Worm (Caenorhabditis elegans) whole organism, L2 larva: ENCODE results near the gene cwf-19L2.

Source experiments
- C34F6.9 ChIP-seq: fragments of 150-350 bp; optimal IDR thresholded peaks from 2 replicates; lab custom pipeline; 2014; ENCODE audit warnings: missing biosample characterization, missing genetic modification characterization
- F13H6.1 ChIP-seq: sonication (generic microtip); optimal IDR thresholded peaks from 2 replicates; lab custom pipeline; 2016; ENCODE audit warnings: missing genetic modification characterization, missing compliant biosample characterization
- R02D3.7 ChIP-seq: fragments of 150-350 bp; optimal IDR thresholded peaks from 2 replicates; lab custom pipeline; 2014; ENCODE audit warnings: missing biosample characterization, missing genetic modification characterization
- Y55F3AM.14 ChIP-seq: fragments of 200-800 bp; sonication (Bioruptor generic); optimal IDR thresholded peaks from 2 replicates; lab custom pipeline; 2018; ENCODE audit warnings: mild to moderate bottlenecking, missing genetic modification characterization, missing compliant biosample characterization
- ZK546.5 ChIP-seq: sonication (generic microtip); optimal IDR thresholded peaks from 2 replicates; lab custom pipeline; 2017; ENCODE audit warnings: missing biosample characterization, missing genetic modification characterization
- alr-1 ChIP-seq: fragments of 150-350 bp; optimal IDR thresholded peaks from 2 replicates; lab custom pipeline; 2014; ENCODE audit warnings: missing biosample characterization, missing genetic modification characterization
- aly-2 ChIP-seq: fragments of 150-350 bp; optimal IDR thresholded peaks from 2 replicates; lab custom pipeline; 2014; ENCODE audit warnings: missing biosample characterization, missing genetic modification characterization
- ama-1 ChIP-seq: fragments of 150-350 bp; optimal IDR thresholded peaks from 2 replicates; lab custom pipeline; 2018; ENCODE audit warnings: inconsistent platforms
- blmp-1 ChIP-seq: sonication (generic microtip); optimal IDR thresholded peaks from 2 replicates; lab custom pipeline; 2017; ENCODE audit warnings: missing genetic modification characterization, mild to moderate bottlenecking, missing compliant biosample characterization, antibody characterized with exemption, moderate library complexity; ENCODE audit not compliant: insufficient read depth
- ceh-16 ChIP-seq: fragments of 150-350 bp; optimal IDR thresholded peaks from 2 replicates; lab custom pipeline; 2014; ENCODE audit warnings: missing biosample characterization, missing genetic modification characterization
- ceh-82 ChIP-seq: fragments of 150-350 bp; optimal IDR thresholded peaks from 2 replicates; lab custom pipeline; 2014; ENCODE audit warnings: missing biosample characterization, missing genetic modification characterization
- crh-2 ChIP-seq: sonication (generic microtip); optimal IDR thresholded peaks from 2 replicates; lab custom pipeline; 2017; ENCODE audit warnings: missing biosample characterization, missing genetic modification characterization
- dmd-4 ChIP-seq: sonication (generic microtip); optimal IDR thresholded peaks from 2 replicates; lab custom pipeline; 2017; ENCODE audit warnings: missing biosample characterization, missing genetic modification characterization
- egl-27 ChIP-seq: sonication (generic microtip); optimal IDR thresholded peaks from 3 replicates; lab custom pipeline; 2017; ENCODE audit warnings: missing biosample characterization, missing genetic modification reagents, missing genetic modification characterization
- elt-1 ChIP-seq: fragments of 150-350 bp; optimal IDR thresholded peaks from 2 replicates; lab custom pipeline; 2014; ENCODE audit warnings: missing biosample characterization, missing genetic modification characterization
- elt-3 ChIP-seq: sonication (generic microtip); optimal IDR thresholded peaks from 2 replicates; lab custom pipeline; 2017; ENCODE audit warnings: missing biosample characterization, missing genetic modification characterization
- fos-1 ChIP-seq: fragments of 150-350 bp; optimal IDR thresholded peaks from 2 replicates; lab custom pipeline; 2014; ENCODE audit warnings: missing biosample characterization, missing genetic modification characterization
- gmeb-1 ChIP-seq: fragments of 150-350 bp; optimal IDR thresholded peaks from 2 replicates; lab custom pipeline; 2014; ENCODE audit warnings: missing biosample characterization, missing genetic modification characterization
- lin-11 ChIP-seq: fragments of 150-350 bp; sonication (generic microtip); optimal IDR thresholded peaks from 2 replicates; lab custom pipeline; 2014; ENCODE audit warnings: missing biosample characterization, missing genetic modification characterization, inconsistent platforms, mixed read lengths
- lin-13 ChIP-seq: fragments of 150-350 bp; optimal IDR thresholded peaks from 2 replicates; lab custom pipeline; 2014; ENCODE audit warnings: missing biosample characterization, missing genetic modification reagents, missing genetic modification characterization
- lin-39 ChIP-seq: fragments of 150-350 bp; optimal IDR thresholded peaks from 2 replicates; lab custom pipeline; 2014; ENCODE audit warnings: missing biosample characterization, missing genetic modification reagents, missing genetic modification characterization
- lsy-2 ChIP-seq, 2 experiments: fragments of 150-350 bp in 1 of 2; sonication (generic microtip) in 1 of 2; optimal IDR thresholded peaks; 2 replicates each; lab custom pipeline; 2014 to 2017; ENCODE audit warnings: missing biosample characterization in 2 of 2, missing genetic modification characterization in 2 of 2
- mab-5 ChIP-seq: fragments of 150-350 bp; optimal IDR thresholded peaks from 2 replicates; lab custom pipeline; 2014; ENCODE audit warnings: missing biosample characterization, missing genetic modification characterization
- mbf-1 ChIP-seq: sonication (generic microtip); optimal IDR thresholded peaks from 2 replicates; lab custom pipeline; 2017; ENCODE audit warnings: missing biosample characterization, missing genetic modification characterization
- mdl-1 ChIP-seq, 2 experiments: fragments of 150-350 bp in 1 of 2; sonication (generic microtip) in 1 of 2; optimal IDR thresholded peaks; 2 replicates each; lab custom pipeline; 2017; ENCODE audit warnings: missing biosample characterization in 2 of 2, missing genetic modification characterization in 2 of 2
- nhr-10 ChIP-seq: sonication (generic microtip); optimal IDR thresholded peaks from 2 replicates; lab custom pipeline; 2017; ENCODE audit warnings: missing biosample characterization, missing genetic modification characterization
- nhr-11 ChIP-seq: fragments of 150-350 bp; optimal IDR thresholded peaks from 2 replicates; lab custom pipeline; 2014; ENCODE audit warnings: missing biosample characterization, missing genetic modification characterization
- nhr-129 ChIP-seq: fragments of 150-350 bp; optimal IDR thresholded peaks from 2 replicates; lab custom pipeline; 2014; ENCODE audit warnings: missing biosample characterization, missing genetic modification characterization
- nhr-21 ChIP-seq: fragments of 150-350 bp; optimal IDR thresholded peaks from 2 replicates; lab custom pipeline; 2014; ENCODE audit warnings: missing biosample characterization, missing genetic modification characterization
- nhr-23 ChIP-seq: fragments of 150-350 bp; optimal IDR thresholded peaks from 2 replicates; lab custom pipeline; 2014; ENCODE audit warnings: missing biosample characterization, missing genetic modification reagents, missing genetic modification characterization
- nhr-237 ChIP-seq: fragments of 150-350 bp; optimal IDR thresholded peaks from 2 replicates; lab custom pipeline; 2014; ENCODE audit warnings: missing biosample characterization, missing genetic modification characterization
- nhr-25 ChIP-seq: fragments of 150-350 bp; sonication (generic microtip); optimal IDR thresholded peaks from 3 replicates; lab custom pipeline; 2014; ENCODE audit warnings: missing biosample characterization, missing genetic modification characterization
- nhr-6 ChIP-seq: fragments of 150-350 bp; optimal IDR thresholded peaks from 2 replicates; lab custom pipeline; 2014; ENCODE audit warnings: missing biosample characterization, missing genetic modification characterization
- nhr-77 ChIP-seq: fragments of 150-350 bp; optimal IDR thresholded peaks from 2 replicates; lab custom pipeline; 2014; ENCODE audit warnings: missing biosample characterization, missing genetic modification characterization
- peb-1 ChIP-seq: fragments of 150-350 bp; optimal IDR thresholded peaks from 2 replicates; lab custom pipeline; 2014; ENCODE audit warnings: missing biosample characterization, missing genetic modification characterization
- sem-4 ChIP-seq: fragments of 150-350 bp; optimal IDR thresholded peaks from 2 replicates; lab custom pipeline; 2014; ENCODE audit warnings: missing biosample characterization, missing genetic modification reagents, missing genetic modification characterization
- skn-1 ChIP-seq: sonication (generic microtip); optimal IDR thresholded peaks from 2 replicates; lab custom pipeline; 2017; ENCODE audit warnings: missing biosample characterization, missing genetic modification characterization
- sma-3 ChIP-seq: sonication (generic microtip); optimal IDR thresholded peaks from 2 replicates; lab custom pipeline; 2016; ENCODE audit warnings: missing genetic modification reagents, missing genetic modification characterization, missing compliant biosample characterization
- sma-9 ChIP-seq, 2 experiments: fragments of 150-350 bp in 1 of 2; sonication (generic microtip) in 1 of 2; optimal IDR thresholded peaks; 2 replicates each; lab custom pipeline; 2014 to 2016; ENCODE audit warnings: missing genetic modification characterization in 2 of 2, mild to moderate bottlenecking in 1 of 2, missing biosample characterization in 1 of 2, missing compliant biosample characterization in 1 of 2, missing genetic modification reagents in 1 of 2, moderate library complexity in 1 of 2
- snpc-4 ChIP-seq: fragments of 150-350 bp; optimal IDR thresholded peaks from 2 replicates; lab custom pipeline; 2014; ENCODE audit warnings: missing biosample characterization, missing genetic modification characterization
- unc-39 ChIP-seq: fragments of 150-350 bp; optimal IDR thresholded peaks from 2 replicates; lab custom pipeline; 2014; ENCODE audit warnings: missing biosample characterization, missing genetic modification characterization
- unc-55 ChIP-seq: fragments of 150-350 bp; sonication (generic microtip); optimal IDR thresholded peaks from 3 replicates; lab custom pipeline; 2014; ENCODE audit warnings: missing biosample characterization, missing genetic modification reagents, missing genetic modification characterization
- unc-62 ChIP-seq: fragments of 150-350 bp; optimal IDR thresholded peaks from 2 replicates; lab custom pipeline; 2014; ENCODE audit warnings: missing biosample characterization, missing genetic modification reagents, missing genetic modification characterization
- zag-1 ChIP-seq: fragments of 150-350 bp; optimal IDR thresholded peaks from 2 replicates; lab custom pipeline; 2014; ENCODE audit warnings: missing biosample characterization, missing genetic modification characterization
- ztf-1 ChIP-seq: fragments of 200-800 bp; sonication (Bioruptor generic); conservative IDR thresholded peaks from 2 replicates; pipeline ENCODE4 v1.3.6; 2022; ENCODE audit warnings: missing genetic modification characterization, missing compliant biosample characterization
- ztf-11 ChIP-seq: sonication (generic microtip); optimal IDR thresholded peaks from 2 replicates; lab custom pipeline; 2017; ENCODE audit warnings: missing biosample characterization, missing genetic modification characterization
- ztf-4 ChIP-seq: fragments of 150-350 bp; optimal IDR thresholded peaks from 2 replicates; lab custom pipeline; 2014; ENCODE audit warnings: missing biosample characterization, missing genetic modification characterization

The cwf-19L2 gene

ce11 chrIII:7331671-7332070, 38.2 kb downstream of the cwf-19L2 start:
- TF ChIP-seq blmp-1 (tag; lab: Kevin White, UChicago) (no peak), nhr-237 (tag; lab: Kevin White, UChicago) (no peak), nhr-11 (tag; lab: Kevin White, UChicago) (no peak), nhr-6 (tag; lab: Kevin White, UChicago) (no peak), skn-1 (tag; lab: Kevin White, UChicago) (no peak), nhr-10 (no peak), unc-39 (tag; lab: Kevin White, UChicago) (no peak), gmeb-1 (tag; lab: Kevin White, UChicago) (no peak), lin-13 (GFP tag; lab: Kevin White, UChicago) (no peak), ceh-82 (tag; lab: Kevin White, UChicago) (no peak), nhr-25 (tag; lab: Kevin White, UChicago) (no peak), ama-1 (lab: Kevin White, UChicago) (no peak), elt-1 (tag; lab: Kevin White, UChicago) (no peak)

ce11 chrIII:7333906-7334531, 40.6 kb downstream of the cwf-19L2 start:
- TF ChIP-seq nhr-129 (tag; lab: Kevin White, UChicago) (peak; percentile 57), crh-2 (tag; lab: Kevin White, UChicago) (peak; percentile 11), lsy-2 (tag; optimal IDR thresholded peaks at IDR 0.05; lab: Kevin White, UChicago) (peak in 1 of 2 experiments; percentile 12)

ce11 chrIII:7335220-7335619, 41.8 kb downstream of the cwf-19L2 start, which contains the start of gene F56C9.10:
F56C9.10 (minus strand) TSS chrIII:7335316.
- TF ChIP-seq nhr-11 (tag; lab: Kevin White, UChicago) (no peak), aly-2 (tag; lab: Kevin White, UChicago) (no peak), nhr-237 (tag; lab: Kevin White, UChicago) (no peak), nhr-23 (tag; lab: Kevin White, UChicago) (no peak), mbf-1 (no peak), F13H6.1 (tag; lab: Kevin White, UChicago) (peak; percentile 85), ztf-1 (GFP tag; lab: Robert Waterston, UW) (no peak), peb-1 (tag; lab: Kevin White, UChicago) (no peak), egl-27 (tag; lab: Kevin White, UChicago) (peak; percentile 63), nhr-129 (tag; lab: Kevin White, UChicago) (peak; percentile 98), dmd-4 (tag; lab: Kevin White, UChicago) (no peak), ZK546.5 (tag; lab: Kevin White, UChicago) (peak; percentile 54), ama-1 (lab: Kevin White, UChicago) (peak; percentile 66), unc-39 (tag; lab: Kevin White, UChicago) (no peak), ceh-82 (tag; lab: Kevin White, UChicago) (no peak), Y55F3AM.14 (GFP tag; lab: Kevin White, UChicago) (peak; percentile 63), snpc-4 (peak; percentile 30), sma-9 (GFP tag; optimal IDR thresholded peaks at IDR 0.05; lab: Kevin White, UChicago) (peak; percentile 89), sma-9 (tag; optimal IDR thresholded peaks at IDR 0.05; lab: Kevin White, UChicago) (no peak), R02D3.7 (tag; lab: Kevin White, UChicago) (no peak), lin-13 (GFP tag; lab: Kevin White, UChicago) (peak; percentile 77), blmp-1 (tag; lab: Kevin White, UChicago) (peak; percentile 99), ztf-4 (peak; percentile 92), ceh-16 (tag; lab: Kevin White, UChicago) (no peak), mab-5 (tag; lab: Kevin White, UChicago) (peak; percentile 35), C34F6.9 (tag; lab: Kevin White, UChicago) (peak; percentile 98), gmeb-1 (tag; lab: Kevin White, UChicago) (peak; percentile 79), sem-4 (tag; lab: Kevin White, UChicago) (peak; percentile 83), unc-62 (GFP tag; lab: Kevin White, UChicago) (peak; percentile 52), nhr-6 (tag; lab: Kevin White, UChicago) (peak; percentile 54), alr-1 (tag; lab: Kevin White, UChicago) (no peak), fos-1 (tag; lab: Kevin White, UChicago) (peak; percentile 86), nhr-25 (tag; lab: Kevin White, UChicago) (peak; percentile 92), nhr-21 (tag; lab: Kevin White, UChicago) (peak; percentile 90), skn-1 (tag; lab: Kevin White, UChicago) (peak; percentile 1), nhr-77 (tag; lab: Kevin White, UChicago) (no peak), nhr-10 (no peak), lin-39 (tag; lab: Kevin White, UChicago) (no peak), zag-1 (tag; lab: Kevin White, UChicago) (peak; percentile 84), lsy-2 (tag; optimal IDR thresholded peaks at IDR 0.05; lab: Kevin White, UChicago) (peak; percentile 39 to 93), lin-11 (tag; lab: Kevin White, UChicago) (peak; percentile 77), ztf-11 (no peak), sma-3 (GFP tag; lab: Kevin White, UChicago) (peak; percentile 88), elt-3 (tag; lab: Kevin White, UChicago) (no peak), mdl-1 (tag; optimal IDR thresholded peaks at IDR 0.05; lab: Kevin White, UChicago) (peak; percentile 90 to 95), unc-55 (GFP tag; lab: Kevin White, UChicago) (peak; percentile 72)
